Worm (Caenorhabditis elegans): ENCODE data around the gene C25E10.11.

Gene C25E10.11

ce11 chrV:9094060-9094628 lies 35.6 kb upstream of the C25E10.11 start:
- TF ChIP-seq ceh-13 (GFP tag; optimal IDR thresholded peaks at IDR 0.05): no peak
- no peak for TF ChIP-seq pes-1 (GFP tag; IDR thresholded peaks at IDR 0.05)
- TF ChIP-seq sea-1 (GFP tag; conservative IDR thresholded peaks at IDR 0.05): no peak
- no peak for TF ChIP-seq ama-1 (optimal IDR thresholded peaks at IDR 0.05)

ce11 chrV:9092209-9092608 lies 33.7 kb upstream of the C25E10.11 start, which contains the start of gene T27E4.1:
T27E4.1 (plus strand) TSS chrV:9092345.
- TF ChIP-seq tbx-37 (GFP tag; conservative IDR thresholded peaks at IDR 0.05) (no peak), hmg-4 (GFP tag; optimal IDR thresholded peaks at IDR 0.05) (no peak), sea-1 (GFP tag; conservative IDR thresholded peaks at IDR 0.05) (no peak), F13C5.2 (tag; optimal IDR thresholded peaks at IDR 0.05) (no peak), flt-1 (GFP tag; IDR thresholded peaks at IDR 0.05) (no peak), pes-1 (GFP tag; IDR thresholded peaks at IDR 0.05) (no peak), ets-7 (tag; optimal IDR thresholded peaks at IDR 0.05) (no peak), ama-1 (optimal IDR thresholded peaks at IDR 0.05) (no peak), B0310.2 (tag; optimal IDR thresholded peaks at IDR 0.05) (no peak), ceh-36 (tag; optimal IDR thresholded peaks at IDR 0.05) (no peak), hmbx-1 (tag; optimal IDR thresholded peaks at IDR 0.05) (no peak), scrt-1 (GFP tag; IDR thresholded peaks at IDR 0.05) (no peak), aly-1 (tag; optimal IDR thresholded peaks at IDR 0.05) (no peak), hnd-1 (tag; optimal IDR thresholded peaks at IDR 0.05) (no peak), tbx-11 (GFP tag; IDR thresholded peaks at IDR 0.05) (no peak), tra-4 (tag; optimal IDR thresholded peaks at IDR 0.05) (no peak), ceh-13 (GFP tag; optimal IDR thresholded peaks at IDR 0.05) (no peak)

- TF ChIP-seq sea-1 (GFP tag; conservative IDR thresholded peaks at IDR 0.05) (0 out of 2 replicates have a peak, but pooled peaks have one; percentile 20), scrt-1 (GFP tag; IDR thresholded peaks at IDR 0.05) (peak; percentile 60; the same call in 1 of the 2 replicates), hmg-4 (GFP tag; optimal IDR thresholded peaks at IDR 0.05) (peak; percentile 0)
Observed at ce11 chrV:9090824-9091798, 32.6 kb upstream of the C25E10.11 start.

ce11 chrV:9088758-9089157 lies 30.2 kb upstream of the C25E10.11 start:
- TF ChIP-seq ama-1 (optimal IDR thresholded peaks at IDR 0.05) (peak; percentile 94), tra-4 (tag; optimal IDR thresholded peaks at IDR 0.05) (no peak), flt-1 (GFP tag; IDR thresholded peaks at IDR 0.05) (no peak; the same call in 1 of the 2 replicates), aly-1 (tag; optimal IDR thresholded peaks at IDR 0.05) (no peak), tbx-11 (GFP tag; IDR thresholded peaks at IDR 0.05) (peak; percentile 27; the same call in 1 of the 2 replicates), ets-7 (tag; optimal IDR thresholded peaks at IDR 0.05) (no peak), hnd-1 (tag; optimal IDR thresholded peaks at IDR 0.05) (peak; percentile 54), hmbx-1 (tag; optimal IDR thresholded peaks at IDR 0.05) (no peak), pes-1 (GFP tag; IDR thresholded peaks at IDR 0.05) (0 out of 2 replicates have a peak, but pooled peaks have one; percentile 39), scrt-1 (GFP tag; IDR thresholded peaks at IDR 0.05) (no peak), sea-1 (GFP tag; conservative IDR thresholded peaks at IDR 0.05) (peak; percentile 95), ceh-13 (GFP tag; optimal IDR thresholded peaks at IDR 0.05) (no peak)

ce11 chrV:9086650-9087049 lies 28.1 kb upstream of the C25E10.11 start:
- TF ChIP-seq pes-1 (GFP tag; IDR thresholded peaks at IDR 0.05) (0 out of 2 replicates have a peak, but pooled peaks have one; percentile 47), sea-1 (GFP tag; conservative IDR thresholded peaks at IDR 0.05) (0 out of 2 replicates have a peak, but pooled peaks have one; percentile 60)

ce11 chrV:9085845-9086244 lies 27.3 kb upstream of the C25E10.11 start:
- TF ChIP-seq B0310.2 (tag; optimal IDR thresholded peaks at IDR 0.05): no peak
- TF ChIP-seq ets-7 (tag; optimal IDR thresholded peaks at IDR 0.05): no peak

ce11 chrV:9084252-9084651 lies 25.7 kb upstream of the C25E10.11 start:
- TF ChIP-seq F13C5.2 (tag; optimal IDR thresholded peaks at IDR 0.05) (no peak), ceh-36 (tag; optimal IDR thresholded peaks at IDR 0.05) (no peak), flt-1 (GFP tag; IDR thresholded peaks at IDR 0.05) (no peak), tra-4 (tag; optimal IDR thresholded peaks at IDR 0.05) (no peak), B0310.2 (tag; optimal IDR thresholded peaks at IDR 0.05) (no peak), sea-1 (GFP tag; conservative IDR thresholded peaks at IDR 0.05) (no peak), scrt-1 (GFP tag; IDR thresholded peaks at IDR 0.05) (no peak), hmbx-1 (tag; optimal IDR thresholded peaks at IDR 0.05) (no peak), tbx-11 (GFP tag; IDR thresholded peaks at IDR 0.05) (no peak), ets-7 (tag; optimal IDR thresholded peaks at IDR 0.05) (no peak), pes-1 (GFP tag; IDR thresholded peaks at IDR 0.05) (no peak), hnd-1 (tag; optimal IDR thresholded peaks at IDR 0.05) (no peak), ceh-13 (GFP tag; optimal IDR thresholded peaks at IDR 0.05) (no peak), ama-1 (optimal IDR thresholded peaks at IDR 0.05) (no peak), hmg-4 (GFP tag; optimal IDR thresholded peaks at IDR 0.05) (no peak), tbx-37 (GFP tag; conservative IDR thresholded peaks at IDR 0.05) (no peak)

ce11 chrV:9082350-9082749 lies 23.8 kb upstream of the C25E10.11 start:
- TF ChIP-seq hmbx-1 (tag; optimal IDR thresholded peaks at IDR 0.05) (no peak), B0310.2 (tag; optimal IDR thresholded peaks at IDR 0.05) (no peak), F13C5.2 (tag; optimal IDR thresholded peaks at IDR 0.05) (no peak), aly-1 (tag; optimal IDR thresholded peaks at IDR 0.05) (no peak), ets-7 (tag; optimal IDR thresholded peaks at IDR 0.05) (no peak), hnd-1 (tag; optimal IDR thresholded peaks at IDR 0.05) (no peak), hmg-4 (GFP tag; optimal IDR thresholded peaks at IDR 0.05) (no peak), sea-1 (GFP tag; conservative IDR thresholded peaks at IDR 0.05) (no peak), tbx-37 (GFP tag; conservative IDR thresholded peaks at IDR 0.05) (no peak), pes-1 (GFP tag; IDR thresholded peaks at IDR 0.05) (no peak)
